Worm (Caenorhabditis elegans): ENCODE measurements around the gene C35A5.11.

Gene C35A5.11

ce11 chrV:10483995-10484394 lies 18.9 kb downstream of the C35A5.11 start:
- no peak for TF ChIP-seq ceh-36 (tag; optimal IDR thresholded peaks at IDR 0.05)
- TF ChIP-seq hnd-1 (tag; optimal IDR thresholded peaks at IDR 0.05) = no peak
- TF ChIP-seq ets-7 (tag; optimal IDR thresholded peaks at IDR 0.05) = no peak
- TF ChIP-seq F13C5.2 (tag; optimal IDR thresholded peaks at IDR 0.05) = no peak
- TF ChIP-seq tbx-11 (GFP tag; IDR thresholded peaks at IDR 0.05) = no peak
- no peak for TF ChIP-seq hmg-4 (GFP tag; optimal IDR thresholded peaks at IDR 0.05)
- TF ChIP-seq B0310.2 (tag; optimal IDR thresholded peaks at IDR 0.05) = no peak
- TF ChIP-seq aly-1 (tag; optimal IDR thresholded peaks at IDR 0.05) = no peak
- no peak for TF ChIP-seq ceh-13 (GFP tag; optimal IDR thresholded peaks at IDR 0.05)
- TF ChIP-seq tra-4 (tag; optimal IDR thresholded peaks at IDR 0.05) = no peak
- no peak for TF ChIP-seq scrt-1 (GFP tag; IDR thresholded peaks at IDR 0.05)
- TF ChIP-seq pes-1 (GFP tag; IDR thresholded peaks at IDR 0.05) = no peak
- TF ChIP-seq flt-1 (GFP tag; IDR thresholded peaks at IDR 0.05) = no peak
- no peak for TF ChIP-seq hmbx-1 (tag; optimal IDR thresholded peaks at IDR 0.05)
- no peak for TF ChIP-seq tbx-37 (GFP tag; conservative IDR thresholded peaks at IDR 0.05)
- no peak for TF ChIP-seq sea-1 (GFP tag; conservative IDR thresholded peaks at IDR 0.05)
- no peak for TF ChIP-seq ama-1 (optimal IDR thresholded peaks at IDR 0.05)

ce11 chrV:10478097-10478828 lies 24.6 kb downstream of the C35A5.11 start, which contains the start of the genes crp-1 and Y32F6B.9:
crp-1 (plus strand) TSS chrV:10478564.
Y32F6B.9 (plus strand) TSS chrV:10478699.
- TF ChIP-seq tra-4 (tag; optimal IDR thresholded peaks at IDR 0.05) (no peak), flt-1 (GFP tag; IDR thresholded peaks at IDR 0.05) (no peak), pes-1 (GFP tag; IDR thresholded peaks at IDR 0.05) (no peak)

ce11 chrV:10476864-10477443 lies 26.0 kb downstream of the C35A5.11 start:
- no peak for TF ChIP-seq flt-1 (GFP tag; IDR thresholded peaks at IDR 0.05)

ce11 chrV:10475421-10475820 lies 27.5 kb downstream of the C35A5.11 start:
- no peak for TF ChIP-seq flt-1 (GFP tag; IDR thresholded peaks at IDR 0.05)
- TF ChIP-seq pes-1 (GFP tag; IDR thresholded peaks at IDR 0.05) = no peak
- no peak for TF ChIP-seq hmg-4 (GFP tag; optimal IDR thresholded peaks at IDR 0.05)
- no peak for TF ChIP-seq ama-1 (optimal IDR thresholded peaks at IDR 0.05)
- no peak for TF ChIP-seq tra-4 (tag; optimal IDR thresholded peaks at IDR 0.05)
- TF ChIP-seq hmbx-1 (tag; optimal IDR thresholded peaks at IDR 0.05) = no peak
- TF ChIP-seq B0310.2 (tag; optimal IDR thresholded peaks at IDR 0.05) = no peak
- no peak for TF ChIP-seq sea-1 (GFP tag; conservative IDR thresholded peaks at IDR 0.05)
- no peak for TF ChIP-seq tbx-37 (GFP tag; conservative IDR thresholded peaks at IDR 0.05)

ce11 chrV:10474040-10474439 lies 28.9 kb downstream of the C35A5.11 start:
- no peak for TF ChIP-seq ceh-13 (GFP tag; optimal IDR thresholded peaks at IDR 0.05)
- TF ChIP-seq flt-1 (GFP tag; IDR thresholded peaks at IDR 0.05) = no peak
- TF ChIP-seq hnd-1 (tag; optimal IDR thresholded peaks at IDR 0.05) = no peak
- no peak for TF ChIP-seq pes-1 (GFP tag; IDR thresholded peaks at IDR 0.05)
- no peak for TF ChIP-seq F13C5.2 (tag; optimal IDR thresholded peaks at IDR 0.05)
- TF ChIP-seq hmbx-1 (tag; optimal IDR thresholded peaks at IDR 0.05) = no peak
- TF ChIP-seq scrt-1 (GFP tag; IDR thresholded peaks at IDR 0.05) = no peak

- no peak for TF ChIP-seq B0310.2 (tag; optimal IDR thresholded peaks at IDR 0.05)
- no peak for TF ChIP-seq hmbx-1 (tag; optimal IDR thresholded peaks at IDR 0.05)
- no peak for TF ChIP-seq tra-4 (tag; optimal IDR thresholded peaks at IDR 0.05)
- TF ChIP-seq tbx-11 (GFP tag; IDR thresholded peaks at IDR 0.05) = no peak
- no peak for TF ChIP-seq pes-1 (GFP tag; IDR thresholded peaks at IDR 0.05)
- TF ChIP-seq ama-1 (optimal IDR thresholded peaks at IDR 0.05) = no peak
- TF ChIP-seq hnd-1 (tag; optimal IDR thresholded peaks at IDR 0.05) = no peak
- TF ChIP-seq ceh-36 (tag; optimal IDR thresholded peaks at IDR 0.05) = no peak
- TF ChIP-seq ets-7 (tag; optimal IDR thresholded peaks at IDR 0.05) = no peak
- no peak for TF ChIP-seq F13C5.2 (tag; optimal IDR thresholded peaks at IDR 0.05)
- no peak for TF ChIP-seq hmg-4 (GFP tag; optimal IDR thresholded peaks at IDR 0.05)
- no peak for TF ChIP-seq flt-1 (GFP tag; IDR thresholded peaks at IDR 0.05)
- TF ChIP-seq sea-1 (GFP tag; conservative IDR thresholded peaks at IDR 0.05) = no peak
- no peak for TF ChIP-seq aly-1 (tag; optimal IDR thresholded peaks at IDR 0.05)
- no peak for TF ChIP-seq ceh-13 (GFP tag; optimal IDR thresholded peaks at IDR 0.05)
- no peak for TF ChIP-seq tbx-37 (GFP tag; conservative IDR thresholded peaks at IDR 0.05)
- TF ChIP-seq scrt-1 (GFP tag; IDR thresholded peaks at IDR 0.05) = no peak
Measured at ce11 chrV:10472901-10473774, 29.8 kb downstream of the C35A5.11 start.

- no peak for TF ChIP-seq ama-1 (optimal IDR thresholded peaks at IDR 0.05)
- no peak for TF ChIP-seq F13C5.2 (tag; optimal IDR thresholded peaks at IDR 0.05)
- TF ChIP-seq sea-1 (GFP tag; conservative IDR thresholded peaks at IDR 0.05) = no peak
- no peak for TF ChIP-seq B0310.2 (tag; optimal IDR thresholded peaks at IDR 0.05)
- TF ChIP-seq ceh-36 (tag; optimal IDR thresholded peaks at IDR 0.05) = no peak
- TF ChIP-seq tra-4 (tag; optimal IDR thresholded peaks at IDR 0.05) = no peak
- no peak for TF ChIP-seq pes-1 (GFP tag; IDR thresholded peaks at IDR 0.05)
- no peak for TF ChIP-seq scrt-1 (GFP tag; IDR thresholded peaks at IDR 0.05)
Measured at ce11 chrV:10471007-10471406, 31.9 kb downstream of the C35A5.11 start.

Measured in whole organism, early embryonic.